Worm (Caenorhabditis elegans) whole organism, L4/young adult: ENCODE measurements around the gene comt-3.

ENCODE experiments used
- W03F9.2 ChIP-seq: fragments of 150-350 bp; optimal IDR thresholded peaks from 2 replicates; lab custom pipeline; 2014; ENCODE audit warnings: missing biosample characterization, missing genetic modification characterization
- dao-5 ChIP-seq: sonication (generic microtip); optimal IDR thresholded peaks from 2 replicates; lab custom pipeline; 2016; ENCODE audit warnings: missing genotype, missing genetic modification characterization, moderate library complexity, missing compliant biosample characterization

ce11 chrV:2016428-2016827, 40.9 kb upstream of the comt-3 start, which contains the start of gene F59A7.2:
- TF ChIP-seq W03F9.2 (no peak), dao-5 (tag; lab: Kevin White, UChicago) (no peak)
